Worm (Caenorhabditis elegans) whole organism, late embryonic: ENCODE measurements around the gene C36B7.2.

Source experiments
- C38D4.7 ChIP-seq: fragments of 200-800 bp; sonication (Bioruptor generic); optimal IDR thresholded peaks from 2 replicates; lab custom pipeline; 2018; ENCODE audit warnings: mild to moderate bottlenecking, missing genetic modification characterization, moderate library complexity, missing compliant biosample characterization
- ahr-1 ChIP-seq: sonication (generic microtip); optimal IDR thresholded peaks from 2 replicates; lab custom pipeline; 2016; ENCODE audit warnings: missing genetic modification characterization, missing compliant biosample characterization
- ama-1 ChIP-seq: fragments of 150-350 bp; optimal IDR thresholded peaks from 2 replicates; lab custom pipeline; 2014
- ceh-34 ChIP-seq: sonication (generic microtip); optimal IDR thresholded peaks from 2 replicates; lab custom pipeline; 2016; ENCODE audit warnings: mild to moderate bottlenecking, missing genetic modification characterization, missing compliant biosample characterization
- ceh-45 ChIP-seq: fragments of 200-800 bp; sonication (Bioruptor generic); IDR thresholded peaks from 2 replicates; pipeline ENCODE4 v1.3.6; 2022; ENCODE audit warnings: missing genetic modification reagents, missing genetic modification characterization, missing compliant biosample characterization
- ets-4 ChIP-seq: sonication (generic microtip); optimal IDR thresholded peaks from 2 replicates; lab custom pipeline; 2016; ENCODE audit warnings: missing genetic modification characterization, missing compliant biosample characterization
- fkh-10 ChIP-seq: fragments of 150-350 bp; optimal IDR thresholded peaks from 2 replicates; lab custom pipeline; 2014; ENCODE audit warnings: missing biosample characterization, missing genetic modification reagents, missing genetic modification characterization
- unc-86 ChIP-seq: sonication (generic microtip); optimal IDR thresholded peaks from 2 replicates; lab custom pipeline; 2016; ENCODE audit warnings: missing genetic modification characterization, missing compliant biosample characterization

- TF ChIP-seq C38D4.7 (GFP tag; lab: Kevin White, UChicago) (no peak), fkh-10 (GFP tag; lab: Kevin White, UChicago) (no peak), ama-1 (no peak), ceh-45 (GFP tag; lab: Robert Waterston, UW) (no peak), ceh-34 (tag; lab: Kevin White, UChicago) (no peak), ets-4 (no peak), ahr-1 (tag; lab: Kevin White, UChicago) (no peak), unc-86 (tag; lab: Kevin White, UChicago) (no peak)
Measured at ce11 chrX:7076485-7076884, 29.7 kb upstream of the C36B7.2 start.
